Fruit fly (Drosophila melanogaster): ENCODE data around the gene CG43638.

The CG43638 gene

DNA sequence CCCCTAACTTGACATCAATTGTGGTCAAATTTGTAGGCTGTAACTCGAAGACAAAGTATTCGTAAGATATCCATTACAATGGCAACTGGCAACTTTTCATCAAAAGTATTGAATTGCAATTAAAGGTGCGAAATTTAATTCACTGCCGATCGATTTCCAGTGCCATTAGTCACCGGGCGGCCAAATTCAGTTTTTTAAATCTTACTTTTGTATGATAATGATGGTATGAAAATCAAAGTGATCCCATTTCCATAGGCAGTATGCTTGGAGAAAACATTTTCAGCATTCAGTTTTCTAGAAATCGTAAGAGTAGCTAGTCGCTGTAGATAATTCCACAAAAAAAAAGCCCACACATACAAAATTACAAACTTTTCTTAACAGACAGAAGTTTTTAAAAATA, at the start of gene CG43638:
CG43638 (plus strand) TSS at position 301 of the 400 bp plus-strand sequence.
- TF ChIP-seq Sin3A (optimal IDR thresholded peaks at IDR 0.05) = no peak

DNA sequence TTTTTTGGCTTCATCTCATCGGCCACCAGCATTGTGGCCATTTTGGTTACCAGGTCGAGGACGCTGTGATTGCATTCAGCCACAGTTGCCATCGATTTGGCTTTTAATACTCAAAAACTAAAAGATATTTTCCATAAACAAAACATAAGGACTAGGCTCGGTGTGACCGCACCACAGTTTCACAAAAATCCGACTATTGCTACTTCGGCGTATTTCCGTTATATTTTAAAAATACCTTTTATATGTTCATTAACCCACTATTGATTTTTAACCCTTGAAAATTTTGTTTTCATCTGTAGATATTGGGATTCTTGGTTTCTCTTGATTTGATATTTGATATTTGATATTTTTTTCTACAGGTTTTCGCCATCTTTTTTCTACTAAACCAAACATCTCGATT, 46.4 kb upstream of the CG43638 start, which contains the start of gene Grip163:
Grip163 (minus strand) TSS at position 180 of the 400 bp plus-strand sequence.
- TF ChIP-seq Myc (optimal IDR thresholded peaks at IDR 0.05) (no peak), psq (optimal IDR thresholded peaks at IDR 0.05) (no peak), insv (optimal IDR thresholded peaks at IDR 0.05) (no peak), Sin3A (optimal IDR thresholded peaks at IDR 0.05) (no peak), h (optimal IDR thresholded peaks at IDR 0.05) (no peak), ttk (optimal IDR thresholded peaks at IDR 0.05) (no peak)

dm6 chr3L:12002321-12003248, 41.8 kb upstream of the CG43638 start, which contains the start of the genes Pop2 and CG6928:
Gene Pop2 (minus strand): TSS chr3L:12002915.
Gene CG6928 (plus strand): TSS chr3L:12003155.
- TF ChIP-seq Sin3A (optimal IDR thresholded peaks at IDR 0.05) (no peak), Myc (optimal IDR thresholded peaks at IDR 0.05) (no peak), h (optimal IDR thresholded peaks at IDR 0.05) (no peak), ttk (optimal IDR thresholded peaks at IDR 0.05) (no peak), psq (optimal IDR thresholded peaks at IDR 0.05) (no peak), insv (optimal IDR thresholded peaks at IDR 0.05) (no peak)

DNA sequence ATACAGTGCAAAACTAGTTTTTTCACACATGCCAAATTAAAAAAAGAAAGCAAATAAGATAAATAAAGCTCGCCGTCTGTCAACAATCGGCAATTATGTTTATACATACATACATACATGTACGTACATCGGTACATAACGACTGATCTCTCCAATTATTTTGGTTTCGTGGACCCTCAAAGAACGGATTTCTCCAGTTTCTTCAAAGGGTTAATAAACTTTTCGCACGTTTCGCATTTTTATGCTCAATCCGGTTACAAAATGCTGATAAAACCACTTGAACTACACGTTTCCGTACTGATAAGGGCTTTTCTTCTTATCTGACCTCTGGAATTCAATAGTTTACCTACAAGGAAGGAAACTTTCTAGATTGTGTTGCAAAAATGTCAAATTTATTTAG, 40.9 kb upstream of the CG43638 start:
- TF ChIP-seq Sin3A (optimal IDR thresholded peaks at IDR 0.05) (no peak), insv (optimal IDR thresholded peaks at IDR 0.05) (no peak), psq (optimal IDR thresholded peaks at IDR 0.05) (no peak), ttk (optimal IDR thresholded peaks at IDR 0.05) (no peak), h (optimal IDR thresholded peaks at IDR 0.05) (no peak), Myc (optimal IDR thresholded peaks at IDR 0.05) (no peak)

dm6 chr3L:12004136-12004535, 40.2 kb upstream of the CG43638 start:
- TF ChIP-seq h (optimal IDR thresholded peaks at IDR 0.05) = no peak

dm6 chr3L:12007945-12008344, 36.4 kb upstream of the CG43638 start:
- TF ChIP-seq h (optimal IDR thresholded peaks at IDR 0.05) = no peak
- TF ChIP-seq Sin3A (optimal IDR thresholded peaks at IDR 0.05) = no peak
- TF ChIP-seq Myc (optimal IDR thresholded peaks at IDR 0.05) = no peak
- no peak for TF ChIP-seq ttk (optimal IDR thresholded peaks at IDR 0.05)

DNA sequence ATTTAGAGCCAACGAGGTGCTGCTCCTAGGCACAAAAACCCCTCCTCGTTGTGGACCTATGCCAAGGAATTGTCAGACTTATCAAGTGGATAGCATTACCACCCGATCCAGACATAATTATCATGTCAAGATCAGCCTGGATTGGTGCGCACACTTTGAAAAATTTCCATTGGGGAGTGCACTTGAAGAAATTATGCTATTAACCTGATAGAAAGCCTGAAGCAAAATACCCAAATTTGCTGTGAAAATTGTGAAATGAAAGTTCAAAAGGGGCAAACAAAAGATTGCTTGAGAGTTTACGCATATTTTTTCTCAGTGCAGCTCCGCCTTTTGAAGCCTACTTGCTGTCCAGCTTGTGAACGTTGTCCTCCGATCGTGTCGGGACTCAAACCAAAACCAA, 30.7 kb upstream of the CG43638 start:
- TF ChIP-seq ttk (optimal IDR thresholded peaks at IDR 0.05) (no peak), psq (optimal IDR thresholded peaks at IDR 0.05) (no peak), Sin3A (optimal IDR thresholded peaks at IDR 0.05) (no peak), h (optimal IDR thresholded peaks at IDR 0.05) (no peak), insv (optimal IDR thresholded peaks at IDR 0.05) (no peak), Myc (optimal IDR thresholded peaks at IDR 0.05) (no peak)

DNA sequence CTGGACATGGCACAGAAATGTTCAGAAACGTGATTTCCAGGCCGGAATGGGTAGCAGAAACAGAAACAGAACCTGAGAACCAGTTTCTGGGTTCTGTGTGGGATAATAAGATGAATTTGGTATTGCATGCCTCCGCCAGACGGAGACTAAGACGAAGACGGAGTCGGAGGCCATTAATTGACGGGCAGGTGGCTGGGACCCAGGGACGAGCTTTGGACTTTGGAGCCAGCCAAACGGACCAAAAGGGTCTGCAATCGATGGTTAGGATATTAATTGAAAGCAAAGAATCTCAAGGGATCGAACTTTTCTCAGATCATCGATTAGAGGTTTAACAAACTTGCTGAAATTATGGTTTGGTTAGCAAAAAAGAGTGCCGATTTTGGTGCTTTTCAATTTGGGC, 30.1 kb upstream of the CG43638 start:
- TF ChIP-seq Myc (optimal IDR thresholded peaks at IDR 0.05) (no peak), h (optimal IDR thresholded peaks at IDR 0.05) (no peak)

dm6 chr3L:12016186-12016585, 28.2 kb upstream of the CG43638 start:
- TF ChIP-seq Myc (optimal IDR thresholded peaks at IDR 0.05) = no peak

dm6 chr3L:12021903-12022302, 22.5 kb upstream of the CG43638 start:
- TF ChIP-seq Sin3A (optimal IDR thresholded peaks at IDR 0.05) = no peak
- no peak for TF ChIP-seq ttk (optimal IDR thresholded peaks at IDR 0.05)
- TF ChIP-seq h (optimal IDR thresholded peaks at IDR 0.05) = no peak
- no peak for TF ChIP-seq psq (optimal IDR thresholded peaks at IDR 0.05)
- no peak for TF ChIP-seq Myc (optimal IDR thresholded peaks at IDR 0.05)
- no peak for TF ChIP-seq insv (optimal IDR thresholded peaks at IDR 0.05)

DNA sequence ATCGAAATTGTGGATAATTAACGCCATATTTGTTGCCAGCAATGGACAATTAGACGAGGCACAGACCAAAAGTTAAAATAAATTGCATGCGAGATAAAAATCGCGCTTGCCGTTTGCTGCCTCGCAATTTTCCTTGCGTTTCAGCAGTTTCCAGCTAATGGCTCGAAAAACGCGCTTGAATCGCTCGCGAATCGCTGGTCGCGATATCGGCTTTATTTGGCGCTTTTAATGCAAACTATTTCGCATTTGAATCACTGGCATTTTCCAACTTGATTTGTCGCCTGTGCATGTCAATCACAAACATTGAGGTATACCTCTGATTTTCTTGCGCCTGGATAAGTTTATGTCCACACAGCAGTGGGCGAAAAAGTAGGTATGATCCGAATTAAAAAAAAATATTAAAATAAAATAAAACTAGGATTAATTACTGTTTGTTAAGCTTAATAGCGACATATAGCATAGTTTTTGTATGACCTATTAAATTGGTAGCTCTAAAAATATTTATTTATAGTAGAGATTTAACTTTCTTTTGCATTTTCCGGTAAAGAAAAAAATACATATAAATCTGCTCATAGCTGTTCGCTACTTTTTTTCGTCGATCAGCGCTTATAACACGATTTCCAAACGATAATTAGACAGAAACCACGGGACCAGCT, 21.1 kb upstream of the CG43638 start:
- TF ChIP-seq Sin3A (optimal IDR thresholded peaks at IDR 0.05) (no peak), h (optimal IDR thresholded peaks at IDR 0.05) (no peak), Myc (optimal IDR thresholded peaks at IDR 0.05) (no peak), insv (optimal IDR thresholded peaks at IDR 0.05) (no peak), psq (optimal IDR thresholded peaks at IDR 0.05) (no peak), ttk (optimal IDR thresholded peaks at IDR 0.05) (no peak)

DNA sequence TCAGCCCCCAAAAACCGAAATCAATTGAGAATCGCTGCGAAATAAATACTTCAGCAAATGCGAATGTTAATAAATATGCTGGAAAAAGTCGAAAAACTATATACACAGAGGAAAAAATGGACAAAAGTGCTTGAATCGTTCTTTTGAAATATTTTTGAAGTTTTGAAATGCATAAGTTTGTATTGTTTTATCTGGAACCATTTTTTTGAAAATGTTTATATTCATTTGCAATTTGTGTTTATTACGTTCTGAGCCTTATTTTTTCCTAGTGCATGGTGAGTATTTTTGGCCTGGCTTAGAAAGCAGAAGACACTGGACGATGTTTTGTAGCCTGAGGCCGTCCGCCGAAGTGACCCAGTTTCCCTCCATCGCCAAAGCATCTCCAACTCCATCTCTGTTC, 19.4 kb upstream of the CG43638 start:
- TF ChIP-seq Sin3A (optimal IDR thresholded peaks at IDR 0.05) (no peak), insv (optimal IDR thresholded peaks at IDR 0.05) (no peak), Myc (optimal IDR thresholded peaks at IDR 0.05) (no peak), psq (optimal IDR thresholded peaks at IDR 0.05) (no peak), ttk (optimal IDR thresholded peaks at IDR 0.05) (no peak), h (optimal IDR thresholded peaks at IDR 0.05) (no peak)

DNA sequence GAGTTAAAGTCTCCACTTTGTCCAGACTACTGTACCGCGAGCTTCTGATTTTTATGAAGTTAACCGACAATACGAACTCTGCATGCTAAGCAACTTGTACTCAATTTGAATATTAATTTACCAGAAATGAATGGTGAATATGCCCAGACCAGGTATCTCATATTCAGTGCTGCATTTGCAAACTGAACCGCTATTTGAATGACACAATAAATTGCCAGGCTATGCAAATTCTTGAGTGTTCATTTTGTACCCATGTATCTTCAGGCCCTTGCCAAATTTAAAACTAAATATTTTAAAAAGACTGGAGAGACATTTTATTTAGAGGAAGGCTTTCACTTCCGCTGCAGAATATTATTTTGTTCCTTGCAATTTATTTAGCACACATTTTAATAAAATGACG, 16.4 kb upstream of the CG43638 start:
- TF ChIP-seq ttk (optimal IDR thresholded peaks at IDR 0.05) (no peak), Sin3A (optimal IDR thresholded peaks at IDR 0.05) (no peak), h (optimal IDR thresholded peaks at IDR 0.05) (no peak), insv (optimal IDR thresholded peaks at IDR 0.05) (no peak), Myc (optimal IDR thresholded peaks at IDR 0.05) (no peak), psq (optimal IDR thresholded peaks at IDR 0.05) (no peak)

Data from Kc167 (cell line).